Worm (Caenorhabditis elegans): ENCODE data around the gene F54E7.9.

F54E7.9 gene

ce11 chrIII:5635179-5635578 lies 42.5 kb downstream of the F54E7.9 start, which contains the start of gene ckk-1:
Gene ckk-1 (plus strand): TSS chrIII:5635479.
- no peak for TF ChIP-seq pros-1 (tag; optimal IDR thresholded peaks at IDR 0.05)
- TF ChIP-seq ceh-24 (tag; optimal IDR thresholded peaks at IDR 0.05): no peak
- TF ChIP-seq hlh-8 (tag; optimal IDR thresholded peaks at IDR 0.05): no peak
- no peak for TF ChIP-seq eyg-1 (tag; optimal IDR thresholded peaks at IDR 0.05)
- no peak for TF ChIP-seq mec-3 (tag; optimal IDR thresholded peaks at IDR 0.05; ENCODE audit: borderline replicate concordance)
- no peak for TF ChIP-seq ceh-14 (tag; optimal IDR thresholded peaks at IDR 0.05)
- no peak for TF ChIP-seq T23F11.4 (GFP tag; optimal IDR thresholded peaks at IDR 0.05)
- TF ChIP-seq pqm-1 (tag; optimal IDR thresholded peaks at IDR 0.05): no peak
- no peak for TF ChIP-seq pax-1 (tag; optimal IDR thresholded peaks at IDR 0.05)
- no peak for TF ChIP-seq elt-2 (tag; optimal IDR thresholded peaks at IDR 0.05)
- no peak for TF ChIP-seq tbx-2 (tag; optimal IDR thresholded peaks at IDR 0.05)
- TF ChIP-seq hlh-13 (GFP tag; optimal IDR thresholded peaks at IDR 0.05): no peak
- TF ChIP-seq hlh-6 (tag; optimal IDR thresholded peaks at IDR 0.05): no peak
- no peak for TF ChIP-seq lin-11 (tag; optimal IDR thresholded peaks at IDR 0.05)

- TF ChIP-seq eyg-1 (tag; optimal IDR thresholded peaks at IDR 0.05) (no peak), unc-42 (tag; optimal IDR thresholded peaks at IDR 0.05) (peak; percentile 8)
Measured at ce11 chrIII:5634509-5634908, 43.2 kb downstream of the F54E7.9 start.

ce11 chrIII:5632426-5632976 lies 45.2 kb downstream of the F54E7.9 start:
- TF ChIP-seq elt-4 (tag; optimal IDR thresholded peaks at IDR 0.05): no peak
- no peak for TF ChIP-seq pag-3 (tag; optimal IDR thresholded peaks at IDR 0.05; ENCODE audit: borderline replicate concordance)
- no peak for TF ChIP-seq sdc-2 (tag; optimal IDR thresholded peaks at IDR 0.05)
- TF ChIP-seq K02D7.2 (tag; optimal IDR thresholded peaks at IDR 0.05): no peak
- TF ChIP-seq unc-42 (tag; optimal IDR thresholded peaks at IDR 0.05): peak; percentile 85
- no peak for TF ChIP-seq tbx-7 (tag; optimal IDR thresholded peaks at IDR 0.05)
- TF ChIP-seq nfya-1 (tag; optimal IDR thresholded peaks at IDR 0.05): no peak

- TF ChIP-seq ceh-22 (tag; optimal IDR thresholded peaks at IDR 0.05) (no peak), che-1 (tag; optimal IDR thresholded peaks at IDR 0.05) (no peak), fax-1 (tag; optimal IDR thresholded peaks at IDR 0.05) (no peak), ttx-3 (tag; optimal IDR thresholded peaks at IDR 0.05) (no peak), hlh-30 (tag; optimal IDR thresholded peaks at IDR 0.05; ENCODE audit: insufficient read depth) (no peak), hlh-8 (tag; optimal IDR thresholded peaks at IDR 0.05) (no peak), nhr-232 (tag; optimal IDR thresholded peaks at IDR 0.05) (no peak), ceh-2 (tag; optimal IDR thresholded peaks at IDR 0.05) (no peak), pag-3 (tag; optimal IDR thresholded peaks at IDR 0.05; ENCODE audit: borderline replicate concordance) (no peak), ceh-24 (tag; optimal IDR thresholded peaks at IDR 0.05) (no peak)
Measured at ce11 chrIII:5630350-5630749, 47.3 kb downstream of the F54E7.9 start.

ce11 chrIII:5629225-5629624 lies 48.5 kb downstream of the F54E7.9 start:
- TF ChIP-seq nhr-11 (tag; optimal IDR thresholded peaks at IDR 0.05) (no peak), tbx-7 (tag; optimal IDR thresholded peaks at IDR 0.05) (no peak), ceh-45 (GFP tag; IDR thresholded peaks at IDR 0.05) (no peak), mec-3 (tag; optimal IDR thresholded peaks at IDR 0.05; ENCODE audit: borderline replicate concordance) (no peak), C38D4.7 (GFP tag; optimal IDR thresholded peaks at IDR 0.05) (no peak)

Data from whole organism, late embryonic.